Worm (Caenorhabditis elegans) whole organism, early embryonic: Measurements from ENCODE around the gene srx-125.

ENCODE experiments used
- F13C5.2 ChIP-seq: sonication (generic microtip); optimal IDR thresholded peaks from 2 replicates; lab custom pipeline; 2017; ENCODE audit warnings: mild to moderate bottlenecking, missing genetic modification characterization, inconsistent platforms, missing compliant biosample characterization
- ama-1 ChIP-seq: fragments of 150-350 bp; optimal IDR thresholded peaks from 2 replicates; lab custom pipeline; 2014
- ceh-36 ChIP-seq: sonication (generic microtip); optimal IDR thresholded peaks from 2 replicates; lab custom pipeline; 2016; ENCODE audit warnings: missing genetic modification characterization, inconsistent platforms, missing compliant biosample characterization
- flt-1 ChIP-seq: fragments of 200-800 bp; sonication (Bioruptor generic); IDR thresholded peaks from 2 replicates; pipeline ENCODE4 v1.3.6; 2022; ENCODE audit warnings: missing genetic modification characterization, missing compliant biosample characterization
- hmbx-1 ChIP-seq: sonication (generic microtip); optimal IDR thresholded peaks from 2 replicates; lab custom pipeline; 2016; ENCODE audit warnings: mild to moderate bottlenecking, missing genetic modification characterization, missing compliant biosample characterization
- hmg-4 ChIP-seq: fragments of 200-800 bp; sonication (Bioruptor generic); optimal IDR thresholded peaks from 2 replicates; lab custom pipeline; 2018; ENCODE audit warnings: mild to moderate bottlenecking, missing genetic modification characterization, missing compliant biosample characterization
- pes-1 ChIP-seq: fragments of 200-800 bp; sonication (Bioruptor generic); IDR thresholded peaks from 2 replicates; pipeline ENCODE4 v1.3.6; 2022; ENCODE audit warnings: missing genetic modification reagents, missing genetic modification characterization, missing compliant biosample characterization
- scrt-1 ChIP-seq: fragments of 200-800 bp; sonication (Bioruptor generic); IDR thresholded peaks from 2 replicates; pipeline ENCODE4 v1.3.6; 2022; ENCODE audit warnings: missing genetic modification characterization, missing compliant biosample characterization
- sea-1 ChIP-seq: fragments of 200-800 bp; sonication (Bioruptor generic); conservative IDR thresholded peaks from 2 replicates; pipeline ENCODE4 v1.3.6; 2022; ENCODE audit warnings: missing genetic modification characterization, missing compliant biosample characterization
- tbx-11 ChIP-seq: fragments of 200-800 bp; sonication (Bioruptor generic); IDR thresholded peaks from 2 replicates; pipeline ENCODE4 v1.3.6; 2022; ENCODE audit warnings: missing genetic modification characterization, missing compliant biosample characterization
- tra-4 ChIP-seq: sonication (generic microtip); optimal IDR thresholded peaks from 2 replicates; lab custom pipeline; 2017; ENCODE audit warnings: missing genetic modification characterization, missing compliant biosample characterization

- TF ChIP-seq hmg-4 (no peak), flt-1 (no peak), ama-1 (no peak), tra-4 (no peak), hmbx-1 (no peak), F13C5.2 (no peak), sea-1 (GFP tag; lab: Robert Waterston, UW) (no peak), scrt-1 (GFP tag; lab: Robert Waterston, UW) (no peak), tbx-11 (no peak), ceh-36 (tag; lab: Kevin White, UChicago) (no peak), pes-1 (GFP tag; lab: Robert Waterston, UW) (no peak)
Measured at ce11 chrV:13372821-13373220, 5.7 kb downstream of the srx-125 start.
